Worm (Caenorhabditis elegans): Measurements from ENCODE around the gene F22H10.3.

The F22H10.3 gene

ce11 chrX:16634708-16635107, 42.8 kb downstream of the F22H10.3 start (continued):
- TF ChIP-seq let-526 (GFP tag; IDR thresholded peaks at IDR 0.05) (0 out of 2 replicates have a peak, but pooled peaks have one; percentile 30), nhr-27 (tag; optimal IDR thresholded peaks at IDR 0.05) (no peak), dpl-1 (GFP tag; optimal IDR thresholded peaks at IDR 0.05) (no peak), B0035.1 (tag; optimal IDR thresholded peaks at IDR 0.05) (peak; percentile 75), hlh-26 (GFP tag; conservative IDR thresholded peaks at IDR 0.05) (no peak), nhr-120 (GFP tag; IDR thresholded peaks at IDR 0.05) (no peak), ZK185.1 (tag; optimal IDR thresholded peaks at IDR 0.05; ENCODE audit: poor library complexity, severe bottlenecking) (peak; percentile 87), ets-4 (GFP tag; optimal IDR thresholded peaks at IDR 0.05) (peak; percentile 5), K11D2.4 (GFP tag; IDR thresholded peaks at IDR 0.05) (peak; percentile 37; the same call in 1 of the 2 replicates), madf-8 (GFP tag; conservative IDR thresholded peaks at IDR 0.05) (0 out of 2 replicates have a peak, but pooled peaks have one; percentile 9), egl-44 (GFP tag; IDR thresholded peaks at IDR 0.05) (0 out of 2 replicates have a peak, but pooled peaks have one; percentile 41), hsf-1 (GFP tag; IDR thresholded peaks at IDR 0.05) (no peak), K12H6.12 (tag; optimal IDR thresholded peaks at IDR 0.05) (peak; percentile 61), B0019.2 (GFP tag; conservative IDR thresholded peaks at IDR 0.05) (peak; percentile 36; the same call in 1 of the 2 replicates), lin-26 (GFP tag; IDR thresholded peaks at IDR 0.05) (peak; percentile 90), unc-62 (GFP tag; optimal IDR thresholded peaks at IDR 0.05) (no peak), mxl-1 (tag; optimal IDR thresholded peaks at IDR 0.05) (peak; percentile 46), fkh-3 (tag; optimal IDR thresholded peaks at IDR 0.05) (peak; percentile 42), pha-4 (tag; optimal IDR thresholded peaks at IDR 0.05) (no peak), snpc-4 (GFP tag; optimal IDR thresholded peaks at IDR 0.05) (peak; percentile 55), snpc-4 (tag; optimal IDR thresholded peaks at IDR 0.05) (peak; percentile 43 to 86 (median 65)), ztf-6 (GFP tag; IDR thresholded peaks at IDR 0.05) (peak; percentile 35; the same call in 1 of the 2 replicates), ccch-3 (GFP tag; optimal IDR thresholded peaks at IDR 0.05) (peak; percentile 8), bed-1 (GFP tag; IDR thresholded peaks at IDR 0.05) (no peak), Y56A3A.18 (GFP tag; IDR thresholded peaks at IDR 0.05) (peak; percentile 84), nfya-1 (tag; optimal IDR thresholded peaks at IDR 0.05; ENCODE audit: borderline replicate concordance, insufficient read depth) (no peak), rec-8 (tag; optimal IDR thresholded peaks at IDR 0.05) (peak; percentile 68 to 71), tlf-1 (GFP tag; optimal IDR thresholded peaks at IDR 0.05) (peak; percentile 33), F23B12.7 (tag; optimal IDR thresholded peaks at IDR 0.05; ENCODE audit: insufficient read depth) (peak; percentile 71), egrh-3 (GFP tag; IDR thresholded peaks at IDR 0.05) (peak; percentile 54), somi-1 (GFP tag; optimal IDR thresholded peaks at IDR 0.05) (peak; percentile 46), athp-1 (tag; optimal IDR thresholded peaks at IDR 0.05) (peak; percentile 58), aptf-3 (GFP tag; IDR thresholded peaks at IDR 0.05) (no peak), efl-1 (GFP tag; optimal IDR thresholded peaks at IDR 0.05) (no peak), Y95B8A.8 (GFP tag; IDR thresholded peaks at IDR 0.05) (peak; percentile 25; the same call in 1 of the 2 replicates), rcor-1 (GFP tag; IDR thresholded peaks at IDR 0.05) (peak; percentile 77), dox-1 (GFP tag; IDR thresholded peaks at IDR 0.05) (peak; percentile 90), Y79H2A.3 (GFP tag; conservative IDR thresholded peaks at IDR 0.05) (no peak), zfh-2 (GFP tag; conservative IDR thresholded peaks at IDR 0.05) (peak; percentile 74), D2030.7 (GFP tag; IDR thresholded peaks at IDR 0.05) (peak; percentile 88), F57A8.1 (GFP tag; optimal IDR thresholded peaks at IDR 0.05) (peak; percentile 38), xnd-1 (tag; optimal IDR thresholded peaks at IDR 0.05) (no peak), hlh-12 (tag; optimal IDR thresholded peaks at IDR 0.05) (no peak), B0336.3 (GFP tag; IDR thresholded peaks at IDR 0.05) (peak; percentile 78; the same call in 1 of the 2 replicates), nfya-2 (GFP tag; IDR thresholded peaks at IDR 0.05) (no peak), ekl-4 (GFP tag; IDR thresholded peaks at IDR 0.05) (peak; percentile 81), tbx-9 (tag; optimal IDR thresholded peaks at IDR 0.05; ENCODE audit: borderline replicate concordance) (no peak), F52B5.7 (tag; optimal IDR thresholded peaks at IDR 0.05) (peak; percentile 60)
